Worm (Caenorhabditis elegans): ENCODE data around the gene K02D10.3.

K02D10.3 gene

DNA sequence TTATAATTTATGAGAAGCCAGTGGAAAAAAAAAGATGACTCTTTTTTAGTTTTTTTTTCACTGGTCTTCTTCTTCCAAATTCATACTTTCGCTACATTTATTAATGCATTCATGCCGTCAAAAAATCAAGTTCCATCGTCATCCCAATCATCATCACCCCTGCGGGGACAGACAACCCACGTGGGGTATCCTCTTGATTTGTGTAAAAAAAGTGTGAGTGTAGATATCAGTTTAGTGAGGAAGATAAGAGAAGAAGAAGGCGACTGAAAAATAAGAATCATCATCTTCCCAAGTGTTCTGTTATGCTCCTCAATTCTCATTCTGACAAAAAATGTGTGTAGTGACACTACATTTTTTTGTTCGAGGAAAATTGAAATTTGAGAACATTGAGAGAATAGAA lies 39.8 kb downstream of the K02D10.3 start (continued):
- TF ChIP-seq duxl-1 (tag; optimal IDR thresholded peaks at IDR 0.05; ENCODE audit: poor library complexity) (no peak), set-16 (GFP tag; IDR thresholded peaks at IDR 0.05) (no peak), ztf-7 (tag; optimal IDR thresholded peaks at IDR 0.05) (no peak), ZK546.5 (tag; optimal IDR thresholded peaks at IDR 0.05) (no peak), T26A8.4 (GFP tag; IDR thresholded peaks at IDR 0.05) (no peak), ceh-82 (tag; optimal IDR thresholded peaks at IDR 0.05) (no peak), mdt-29 (GFP tag; IDR thresholded peaks at IDR 0.05) (no peak), Y75B8A.6 (GFP tag; IDR thresholded peaks at IDR 0.05) (no peak), Y5F2A.4 (GFP tag; optimal IDR thresholded peaks at IDR 0.05) (no peak), D1046.2 (GFP tag; IDR thresholded peaks at IDR 0.05) (no peak), zag-1 (tag; optimal IDR thresholded peaks at IDR 0.05) (no peak), Y105C5A.15 (GFP tag; IDR thresholded peaks at IDR 0.05) (no peak), mxl-3 (GFP tag; optimal IDR thresholded peaks at IDR 0.05) (peak; percentile 91), F44E2.7 (GFP tag; IDR thresholded peaks at IDR 0.05) (no peak), lim-7 (GFP tag; IDR thresholded peaks at IDR 0.05) (no peak), lin-38 (GFP tag; IDR thresholded peaks at IDR 0.05) (no peak), dve-1 (tag; optimal IDR thresholded peaks at IDR 0.05; ENCODE audit: insufficient read depth) (no peak), daf-16 (GFP tag; optimal IDR thresholded peaks at IDR 0.05) (no peak), daf-16 (tag; optimal IDR thresholded peaks at IDR 0.05) (no peak), aha-1 (tag) (no peak), daf-8 (GFP tag; IDR thresholded peaks at IDR 0.05) (no peak), ceh-28 (tag; optimal IDR thresholded peaks at IDR 0.05) (no peak), nhr-41 (GFP tag; IDR thresholded peaks at IDR 0.05) (no peak), madf-5 (GFP tag; IDR thresholded peaks at IDR 0.05) (no peak), dmd-9 (GFP tag; IDR thresholded peaks at IDR 0.05) (no peak), madf-9 (GFP tag; conservative IDR thresholded peaks at IDR 0.05) (0 out of 2 replicates have a peak, but pooled peaks have one; percentile 2), T20F7.1 (GFP tag; optimal IDR thresholded peaks at IDR 0.05) (no peak), cey-2 (tag; optimal IDR thresholded peaks at IDR 0.05; ENCODE audit: borderline replicate concordance, insufficient read depth) (peak; percentile 37), spr-3 (GFP tag; optimal IDR thresholded peaks at IDR 0.05) (no peak), attf-4 (tag; optimal IDR thresholded peaks at IDR 0.05) (no peak), dmd-8 (GFP tag; IDR thresholded peaks at IDR 0.05) (no peak), php-3 (GFP tag; IDR thresholded peaks at IDR 0.05) (no peak), lin-29 (GFP tag; IDR thresholded peaks at IDR 0.05) (no peak), egl-43 (GFP tag; IDR thresholded peaks at IDR 0.05) (no peak), jun-1 (tag; optimal IDR thresholded peaks at IDR 0.05) (no peak), nhr-48 (tag; optimal IDR thresholded peaks at IDR 0.05) (peak; percentile 19), mdl-1 (tag; optimal IDR thresholded peaks at IDR 0.05) (peak; percentile 56 to 84), nhr-11 (tag; optimal IDR thresholded peaks at IDR 0.05) (peak; percentile 6), snpc-4 (tag; optimal IDR thresholded peaks at IDR 0.05) (no peak), lin-13 (GFP tag; optimal IDR thresholded peaks at IDR 0.05) (no peak), nhr-28 (tag; optimal IDR thresholded peaks at IDR 0.05) (peak; percentile 64), F49E8.2 (tag; optimal IDR thresholded peaks at IDR 0.05; ENCODE audit: borderline replicate concordance) (no peak), unc-39 (tag; optimal IDR thresholded peaks at IDR 0.05) (no peak), unc-130 (GFP tag; optimal IDR thresholded peaks at IDR 0.05) (no peak), saeg-2 (GFP tag; IDR thresholded peaks at IDR 0.05) (no peak), dpl-1 (GFP tag; optimal IDR thresholded peaks at IDR 0.05) (no peak), egl-27 (tag; optimal IDR thresholded peaks at IDR 0.05) (no peak), ceh-20 (GFP tag; IDR thresholded peaks at IDR 0.05) (no peak), arid-1 (GFP tag; conservative IDR thresholded peaks at IDR 0.05) (no peak), aly-2 (tag; optimal IDR thresholded peaks at IDR 0.05) (no peak), fos-1 (tag; optimal IDR thresholded peaks at IDR 0.05) (no peak), hmg-1.1 (GFP tag; IDR thresholded peaks at IDR 0.05) (no peak), nhr-102 (tag; optimal IDR thresholded peaks at IDR 0.05) (no peak)

All from whole organism, L4 larva.